Worm (Caenorhabditis elegans) whole organism, young adult: ENCODE data around the gene str-41.

ENCODE experiments used
- ama-1 ChIP-seq, 3 experiments: fragments of 150-350 bp in 1 of 3; sonication (generic microtip) in 2 of 3; optimal IDR thresholded peaks; 2 replicates each; lab custom pipeline; 2014 to 2018; ENCODE audit warnings: missing biosample characterization in 2 of 3, missing genetic modification characterization in 2 of 3, missing genetic modification reagents in 2 of 3
- ceh-58 ChIP-seq: fragments of 200-800 bp; sonication (Bioruptor generic); IDR thresholded peaks from 2 replicates; pipeline ENCODE4 v1.3.6; 2022; ENCODE audit warnings: missing genetic modification characterization, missing compliant biosample characterization
- egl-44 ChIP-seq: fragments of 200-800 bp; sonication (Bioruptor generic); IDR thresholded peaks from 2 replicates; pipeline ENCODE4 v1.3.6; 2022; ENCODE audit warnings: missing genetic modification reagents, missing genetic modification characterization, missing compliant biosample characterization
- lin-35 ChIP-seq, 3 experiments: fragments of 150-350 bp in 2 of 3; sonication (generic microtip) in 1 of 3; optimal IDR thresholded peaks; 2 replicates each; lab custom pipeline; 2014 to 2018; ENCODE audit warnings: missing biosample characterization in 3 of 3, missing genetic modification characterization in 3 of 3, missing genetic modification reagents in 3 of 3
- lin-54 ChIP-seq: fragments of 200-800 bp; sonication (Bioruptor generic); optimal IDR thresholded peaks from 2 replicates; lab custom pipeline; 2018; ENCODE audit warnings: mild to moderate bottlenecking, missing genetic modification characterization, missing compliant biosample characterization
- mxl-1 ChIP-seq: sonication (generic microtip); optimal IDR thresholded peaks from 2 replicates; lab custom pipeline; 2016; ENCODE audit warnings: missing genetic modification characterization, missing compliant biosample characterization
- nhr-27 ChIP-seq: fragments of 200-800 bp; sonication (Bioruptor generic); optimal IDR thresholded peaks from 2 replicates; lab custom pipeline; 2018; ENCODE audit warnings: mild to moderate bottlenecking, missing genetic modification characterization, moderate library complexity, missing compliant biosample characterization
- nhr-80 ChIP-seq: sonication (generic microtip); optimal IDR thresholded peaks from 2 replicates; lab custom pipeline; 2016; ENCODE audit warnings: missing genetic modification characterization, missing compliant biosample characterization
- pha-4 ChIP-seq: fragments of 150-350 bp; sonication (generic microtip); optimal IDR thresholded peaks from 2 replicates; lab custom pipeline; 2014; ENCODE audit warnings: missing biosample characterization, missing genetic modification reagents, missing genetic modification characterization
- repo-1 ChIP-seq: sonication (generic microtip); optimal IDR thresholded peaks from 2 replicates; lab custom pipeline; 2017; ENCODE audit warnings: mild to moderate bottlenecking, missing genetic modification characterization, missing compliant biosample characterization
- sea-2 ChIP-seq: fragments of 200-800 bp; sonication (Bioruptor generic); IDR thresholded peaks from 2 replicates; pipeline ENCODE4 v1.3.6; 2022; ENCODE audit warnings: missing genetic modification characterization, missing compliant biosample characterization
- snpc-4 ChIP-seq, 5 experiments: fragments of 150-350 bp in 1 of 5; sonication (generic microtip) in 4 of 5; optimal IDR thresholded peaks; 2 replicates each; lab custom pipeline; 2014 to 2018; ENCODE audit warnings: missing genetic modification characterization in 5 of 5, missing biosample characterization in 3 of 5, antibody characterized with exemption in 2 of 5, mild to moderate bottlenecking in 2 of 5, missing compliant biosample characterization in 2 of 5, missing genotype in 2 of 5, moderate library complexity in 2 of 5, missing genetic modification reagents in 1 of 5
- tbx-9 ChIP-seq: sonication (generic microtip); optimal IDR thresholded peaks from 2 replicates; lab custom pipeline; 2016; ENCODE audit warnings: borderline replicate concordance, missing genetic modification characterization, inconsistent platforms, missing compliant biosample characterization
- ztf-18 ChIP-seq: sonication (generic microtip); optimal IDR thresholded peaks from 2 replicates; lab custom pipeline; 2016; ENCODE audit warnings: missing genotype, mild to moderate bottlenecking, missing genetic modification characterization, missing compliant biosample characterization

ce11 chrV:7428880-7429279 lies 17.1 kb downstream of the str-41 start, which contains the start of gene srw-69:
- TF ChIP-seq ceh-58 (GFP tag; lab: Robert Waterston, UW), result no peak
- TF ChIP-seq sea-2 (GFP tag; lab: Robert Waterston, UW), result no peak
- no peak for TF ChIP-seq nhr-27 (tag; lab: Kevin White, UChicago)
- no peak for TF ChIP-seq pha-4
- TF ChIP-seq tbx-9, result no peak
- no peak for TF ChIP-seq lin-35 (GFP tag; optimal IDR thresholded peaks at IDR 0.05; lab: Kevin White, UChicago)
- no peak for TF ChIP-seq ztf-18 (tag; lab: Kevin White, UChicago)
- TF ChIP-seq mxl-1 (tag; lab: Kevin White, UChicago), result no peak
- no peak for TF ChIP-seq lin-54 (GFP tag; lab: Kevin White, UChicago)
- no peak for TF ChIP-seq nhr-80 (tag; lab: Kevin White, UChicago)
- TF ChIP-seq repo-1 (tag; lab: Kevin White, UChicago), result no peak
- TF ChIP-seq snpc-4 (GFP tag; optimal IDR thresholded peaks at IDR 0.05; lab: Kevin White, UChicago), result no peak
- TF ChIP-seq snpc-4 (tag; optimal IDR thresholded peaks at IDR 0.05; lab: Kevin White, UChicago), result no peak
- no peak for TF ChIP-seq egl-44 (GFP tag; lab: Robert Waterston, UW)
- no peak for TF ChIP-seq ama-1 (optimal IDR thresholded peaks at IDR 0.05; lab: Kevin White, UChicago)
- no peak for TF ChIP-seq ama-1 (GFP tag; optimal IDR thresholded peaks at IDR 0.05; lab: Kevin White, UChicago)
